Worm (Caenorhabditis elegans): Measurements from ENCODE around the gene C49C8.5.

The C49C8.5 gene

DNA sequence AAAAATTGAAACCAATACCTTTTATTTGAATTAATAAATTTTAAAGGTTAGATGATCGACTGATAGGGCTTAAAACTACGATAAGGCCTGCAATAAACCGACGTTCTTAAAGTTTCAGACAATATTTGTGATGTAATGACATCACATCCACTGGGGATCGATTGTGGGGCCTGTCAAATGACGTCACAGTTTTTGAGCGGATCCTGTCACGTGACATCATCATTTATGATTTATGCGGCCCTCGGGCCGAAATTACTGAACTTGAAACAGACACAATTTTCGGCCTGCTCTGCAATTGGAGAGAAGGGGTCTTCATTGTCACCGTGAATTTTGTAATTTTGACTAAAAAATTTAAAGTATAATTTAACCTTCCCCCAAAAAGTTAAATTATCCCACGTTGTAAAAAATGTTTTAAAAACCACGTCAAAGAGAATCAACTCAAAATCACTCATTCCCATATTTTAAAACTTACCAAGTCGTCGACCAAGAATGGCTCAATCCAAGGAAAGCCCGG is 708 bp upstream of the C49C8.5 start, which contains the start of gene C49C8.1:
C49C8.1 (plus strand) TSS at position 464 of the 514 bp plus-strand sequence.
- no peak for TF ChIP-seq ceh-45 (GFP tag; IDR thresholded peaks at IDR 0.05)
- TF ChIP-seq hlh-30 (tag; optimal IDR thresholded peaks at IDR 0.05; ENCODE audit: insufficient read depth), result peak; percentile 6

DNA sequence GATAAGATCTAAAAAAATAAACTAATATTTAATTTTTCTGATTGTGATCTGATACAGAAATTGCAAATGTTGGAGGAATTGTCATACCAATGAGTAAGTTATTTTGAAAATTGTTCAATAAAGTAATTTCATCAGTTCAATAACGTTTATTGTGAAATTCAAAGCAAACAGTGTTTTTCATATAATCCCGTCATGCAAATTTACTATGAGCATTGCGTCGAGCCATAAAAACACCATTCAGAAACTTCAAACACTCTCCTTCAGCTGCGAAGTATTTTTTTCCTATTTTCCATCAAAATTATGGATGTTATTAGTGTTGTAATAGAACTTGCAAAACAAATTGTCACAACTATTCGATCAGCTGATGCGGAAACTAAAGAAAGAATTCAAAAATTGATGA is 1.6 kb downstream of the C49C8.5 start, which contains the start of gene C49C8.8:
C49C8.8 (plus strand) TSS at position 301 of the 400 bp plus-strand sequence.
- TF ChIP-seq sox-2 (GFP tag; IDR thresholded peaks at IDR 0.05) (no peak), F13H6.1 (tag; optimal IDR thresholded peaks at IDR 0.05) (no peak), ceh-31 (tag; optimal IDR thresholded peaks at IDR 0.05) (no peak), npax-4 (tag; optimal IDR thresholded peaks at IDR 0.05) (no peak), hlh-13 (GFP tag; optimal IDR thresholded peaks at IDR 0.05) (no peak), lim-6 (tag; optimal IDR thresholded peaks at IDR 0.05) (no peak), ztf-16 (tag; optimal IDR thresholded peaks at IDR 0.05) (no peak), C38D4.7 (GFP tag; optimal IDR thresholded peaks at IDR 0.05) (no peak), pax-1 (tag; optimal IDR thresholded peaks at IDR 0.05) (no peak), pros-1 (tag; optimal IDR thresholded peaks at IDR 0.05) (no peak)

- TF ChIP-seq nhr-11 (tag; optimal IDR thresholded peaks at IDR 0.05) (no peak), npax-4 (tag; optimal IDR thresholded peaks at IDR 0.05) (no peak), ceh-48 (tag; optimal IDR thresholded peaks at IDR 0.05) (no peak), gmeb-2 (tag; optimal IDR thresholded peaks at IDR 0.05) (no peak), pros-1 (tag; optimal IDR thresholded peaks at IDR 0.05) (no peak), ets-4 (tag; optimal IDR thresholded peaks at IDR 0.05) (no peak), rnt-1 (tag; optimal IDR thresholded peaks at IDR 0.05) (no peak), tbx-2 (tag; optimal IDR thresholded peaks at IDR 0.05) (no peak), ama-1 (optimal IDR thresholded peaks at IDR 0.05) (no peak), dmd-4 (tag; optimal IDR thresholded peaks at IDR 0.05; ENCODE audit: borderline replicate concordance) (no peak), syd-9 (tag; optimal IDR thresholded peaks at IDR 0.05) (no peak), hlh-30 (tag; optimal IDR thresholded peaks at IDR 0.05; ENCODE audit: insufficient read depth) (no peak), ceh-45 (GFP tag; IDR thresholded peaks at IDR 0.05) (no peak), K09A11.1 (tag; optimal IDR thresholded peaks at IDR 0.05; ENCODE audit: insufficient read depth) (no peak)
Measured at ce11 chrIV:8650696-8651095, 2.8 kb downstream of the C49C8.5 start, which contains the start of gene C49C8.2. Gene C49C8.2 (plus strand): TSS chrIV:8651088.

ce11 chrIV:8648502-8648901 is 5.0 kb downstream of the C49C8.5 start, which contains the start of gene cyp-33E1:
Gene cyp-33E1 (minus strand): TSS chrIV:8648602.
- TF ChIP-seq sdc-2 (tag; optimal IDR thresholded peaks at IDR 0.05) (no peak), hlh-15 (tag; optimal IDR thresholded peaks at IDR 0.05) (no peak), pros-1 (tag; optimal IDR thresholded peaks at IDR 0.05) (no peak), odd-2 (tag; optimal IDR thresholded peaks at IDR 0.05) (no peak), ceh-18 (tag; optimal IDR thresholded peaks at IDR 0.05) (no peak), sox-4 (tag; optimal IDR thresholded peaks at IDR 0.05) (no peak), che-1 (tag; optimal IDR thresholded peaks at IDR 0.05) (no peak)

DNA sequence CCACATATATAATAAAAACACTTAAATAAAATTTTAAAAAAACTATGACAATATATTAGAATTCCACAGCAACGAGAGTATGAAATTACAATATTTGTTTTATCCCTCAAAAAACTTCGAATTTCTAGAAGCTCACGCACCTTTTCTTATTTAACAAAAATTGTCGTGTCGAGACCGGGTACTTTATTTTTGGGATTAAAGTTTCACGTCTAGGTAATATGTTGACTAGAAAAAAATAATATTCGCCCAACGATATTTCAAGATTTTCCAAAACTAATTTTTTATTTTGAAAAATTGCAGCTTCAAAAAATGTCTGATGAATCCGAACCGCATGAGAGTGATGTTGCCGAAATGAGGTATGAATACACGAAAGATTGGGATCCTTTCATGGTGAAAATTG is 9.0 kb downstream of the C49C8.5 start, which contains the start of gene C49C8.3:
C49C8.3 (plus strand) TSS at position 301 of the 400 bp plus-strand sequence.
- TF ChIP-seq fkh-6 (tag; optimal IDR thresholded peaks at IDR 0.05) (no peak), unc-55 (GFP tag; optimal IDR thresholded peaks at IDR 0.05) (no peak), madf-2 (tag; optimal IDR thresholded peaks at IDR 0.05) (no peak), npax-4 (tag; optimal IDR thresholded peaks at IDR 0.05) (no peak), pqm-1 (tag; optimal IDR thresholded peaks at IDR 0.05) (no peak), pag-3 (tag; optimal IDR thresholded peaks at IDR 0.05; ENCODE audit: borderline replicate concordance) (no peak), hlh-13 (GFP tag; optimal IDR thresholded peaks at IDR 0.05) (no peak), ceh-18 (tag; optimal IDR thresholded peaks at IDR 0.05) (no peak), ets-4 (tag; optimal IDR thresholded peaks at IDR 0.05) (no peak), hlh-8 (tag; optimal IDR thresholded peaks at IDR 0.05) (no peak), pha-4 (tag; optimal IDR thresholded peaks at IDR 0.05) (no peak), ttx-3 (tag; optimal IDR thresholded peaks at IDR 0.05) (no peak)

All from whole organism, late embryonic.